Fruit fly (Drosophila melanogaster) whole organism, embryonic: Measurements from ENCODE around the gene sgll.
A peak's percentile ranks its signal among the peaks of the same experiment; 100 is the strongest.

Experiments
- Ada2b ChIP-seq: fragments of 200-800 bp; sonication (Bioruptor generic); IDR thresholded peaks from 2 replicates; pipeline ENCODE4 v1.3.6; 2022; ENCODE audit warnings: missing biosample characterization, missing genetic modification characterization
- Bteb2 ChIP-seq: fragments of 200-800 bp; sonication (Bioruptor generic); optimal IDR thresholded peaks from 2 replicates; lab custom pipeline; 2016; ENCODE audit warnings: missing biosample characterization, missing genetic modification characterization
- CG10321 ChIP-seq: fragments of 200-800 bp; sonication (Bioruptor generic); IDR thresholded peaks from 2 replicates; pipeline ENCODE4 v1.3.6; 2022; ENCODE audit warnings: missing biosample characterization, missing genetic modification characterization
- CG11247 ChIP-seq: fragments of 200-800 bp; sonication (Bioruptor generic); IDR thresholded peaks from 2 replicates; pipeline ENCODE4 v1.3.6; 2022; ENCODE audit warnings: missing biosample characterization, missing genetic modification characterization
- CG11456 ChIP-seq: fragments of 200-800 bp; sonication (Bioruptor generic); IDR thresholded peaks from 3 replicates; pipeline ENCODE4 v1.3.6; 2022; ENCODE audit warnings: missing biosample characterization, missing genetic modification characterization
- CG12744 ChIP-seq: fragments of 200-800 bp; sonication (Bioruptor generic); optimal IDR thresholded peaks from 2 replicates; lab custom pipeline; 2016; ENCODE audit warnings: missing biosample characterization, missing genetic modification characterization
- CG15479 ChIP-seq: fragments of 200-800 bp; sonication (Bioruptor generic); optimal IDR thresholded peaks from 3 replicates; lab custom pipeline; 2019; ENCODE audit warnings: missing biosample characterization, mild to moderate bottlenecking, missing genetic modification characterization, moderate library complexity
- CG15514 ChIP-seq: fragments of 200-800 bp; sonication (Bioruptor generic); optimal IDR thresholded peaks from 3 replicates; lab custom pipeline; 2017; ENCODE audit warnings: missing biosample characterization, missing genetic modification characterization, mild to moderate bottlenecking, moderate library complexity, missing genetic modification reagents
- CG1603 ChIP-seq: fragments of 200-800 bp; sonication (Bioruptor generic); optimal IDR thresholded peaks from 2 replicates; lab custom pipeline; 2019; ENCODE audit warnings: missing biosample characterization, mild to moderate bottlenecking, missing genetic modification characterization, moderate library complexity
- CG16779 ChIP-seq: fragments of 200-800 bp; sonication (Bioruptor generic); IDR thresholded peaks from 2 replicates; pipeline ENCODE4 v1.3.6; 2022; ENCODE audit warnings: missing biosample characterization, missing genetic modification characterization
- CG18011 ChIP-seq: fragments of 200-800 bp; sonication (Bioruptor generic); optimal IDR thresholded peaks from 2 replicates; lab custom pipeline; 2017; ENCODE audit warnings: missing biosample characterization, missing genetic modification characterization, mild to moderate bottlenecking, moderate library complexity, missing genotype
- CG30403 ChIP-seq: fragments of 200-800 bp; sonication (Bioruptor generic); optimal IDR thresholded peaks from 3 replicates; lab custom pipeline; 2016; ENCODE audit warnings: missing biosample characterization, missing genetic modification characterization
- CG30431 ChIP-seq: fragments of 200-800 bp; sonication (Bioruptor generic); optimal IDR thresholded peaks from 2 replicates; lab custom pipeline; 2017; ENCODE audit warnings: missing biosample characterization, missing genetic modification characterization
- CG31388 ChIP-seq: fragments of 200-800 bp; sonication (Bioruptor generic); optimal IDR thresholded peaks from 2 replicates; lab custom pipeline; 2016; ENCODE audit warnings: missing biosample characterization, missing genetic modification characterization
- CG34376 ChIP-seq: fragments of 200-800 bp; sonication (Bioruptor generic); optimal IDR thresholded peaks from 2 replicates; lab custom pipeline; 2018; ENCODE audit warnings: missing biosample characterization, mild to moderate bottlenecking, missing genetic modification characterization
- CG6765 ChIP-seq: fragments of 200-800 bp; sonication (Bioruptor generic); optimal IDR thresholded peaks from 3 replicates; lab custom pipeline; 2017; ENCODE audit warnings: missing biosample characterization, mild to moderate bottlenecking, missing genetic modification characterization
- CG7556 ChIP-seq: fragments of 200-800 bp; sonication (Bioruptor generic); optimal IDR thresholded peaks from 2 replicates; lab custom pipeline; 2017; ENCODE audit warnings: missing biosample characterization, mild to moderate bottlenecking, missing genetic modification characterization
- CG9609 ChIP-seq: fragments of 200-800 bp; sonication (Bioruptor generic); optimal IDR thresholded peaks from 3 replicates; lab custom pipeline; 2016; ENCODE audit warnings: missing biosample characterization, missing genetic modification characterization
- CG9876 ChIP-seq: fragments of 200-800 bp; sonication (Bioruptor generic); optimal IDR thresholded peaks from 2 replicates; lab custom pipeline; 2016; ENCODE audit warnings: missing biosample characterization, missing genetic modification characterization
- H15 ChIP-seq: fragments of 200-800 bp; sonication (Bioruptor generic); IDR thresholded peaks from 3 replicates; pipeline ENCODE4 v1.3.6; 2022; ENCODE audit warnings: missing biosample characterization, missing genetic modification characterization
- H2.0 ChIP-seq: fragments of 200-800 bp; sonication (Bioruptor generic); IDR thresholded peaks from 2 replicates; pipeline ENCODE4 v1.3.6; 2022; ENCODE audit warnings: missing biosample characterization, missing genetic modification characterization
- HHEX ChIP-seq: fragments of 200-800 bp; sonication (Bioruptor generic); optimal IDR thresholded peaks from 3 replicates; lab custom pipeline; 2017; ENCODE audit warnings: missing biosample characterization, mild to moderate bottlenecking, missing genetic modification characterization, missing genetic modification reagents
- HLH3B ChIP-seq: fragments of 200-800 bp; sonication (Bioruptor generic); IDR thresholded peaks from 2 replicates; pipeline ENCODE4 v1.3.6; 2022; ENCODE audit warnings: missing biosample characterization, missing genetic modification characterization
- Hand ChIP-seq: fragments of 200-800 bp; sonication (Bioruptor generic); optimal IDR thresholded peaks from 2 replicates; lab custom pipeline; 2017; ENCODE audit warnings: mild to moderate bottlenecking, missing biosample characterization, missing genetic modification reagents, missing genetic modification characterization
- NFAT ChIP-seq: fragments of 200-800 bp; sonication (Bioruptor generic); IDR thresholded peaks from 2 replicates; pipeline ENCODE4 v1.3.6; 2022; ENCODE audit warnings: missing biosample characterization, missing genetic modification characterization
- PHDP ChIP-seq: fragments of 200-800 bp; sonication (Bioruptor generic); optimal IDR thresholded peaks from 3 replicates; lab custom pipeline; 2018; ENCODE audit warnings: missing biosample characterization, mild to moderate bottlenecking, missing genetic modification characterization, moderate library complexity
- Rx ChIP-seq: fragments of 200-800 bp; sonication (Bioruptor generic); IDR thresholded peaks from 2 replicates; pipeline ENCODE4 v1.3.6; 2022; ENCODE audit warnings: missing biosample characterization, missing genetic modification characterization
- TFAM ChIP-seq: fragments of 200-800 bp; sonication (Bioruptor generic); optimal IDR thresholded peaks from 2 replicates; lab custom pipeline; 2017; ENCODE audit warnings: missing biosample characterization, missing genetic modification characterization, inconsistent platforms
- abd-A ChIP-seq: fragments of 200-800 bp; sonication (Bioruptor generic); optimal IDR thresholded peaks from 3 replicates; lab custom pipeline; 2019; ENCODE audit warnings: missing biosample characterization, mild to moderate bottlenecking, missing genetic modification characterization, moderate library complexity
- az2 ChIP-seq: fragments of 200-800 bp; sonication (Bioruptor generic); optimal IDR thresholded peaks from 3 replicates; lab custom pipeline; 2016; ENCODE audit warnings: missing biosample characterization, missing genetic modification characterization
- bab2 ChIP-seq: fragments of 200-800 bp; sonication (Bioruptor generic); optimal IDR thresholded peaks from 2 replicates; lab custom pipeline; 2016; ENCODE audit warnings: missing biosample characterization, missing genetic modification characterization
- bsh ChIP-seq, 2 experiments: fragments of 200-800 bp; sonication (Bioruptor generic); optimal IDR thresholded peaks; 2 replicates each; lab custom pipeline; 2017 to 2018; ENCODE audit warnings: mild to moderate bottlenecking in 2 of 2, missing biosample characterization in 2 of 2, missing genetic modification characterization in 2 of 2, moderate library complexity in 1 of 2
- crp ChIP-seq, 2 experiments: fragments of 200-800 bp; sonication (Bioruptor generic); optimal IDR thresholded peaks; 2 replicates in 1 of 2; 3 replicates in 1 of 2; lab custom pipeline; 2017; ENCODE audit warnings: missing biosample characterization in 2 of 2, missing genetic modification characterization in 2 of 2, mild to moderate bottlenecking in 1 of 2, moderate library complexity in 1 of 2
- dmrt11E ChIP-seq: fragments of 200-800 bp; sonication (Bioruptor generic); optimal IDR thresholded peaks from 3 replicates; lab custom pipeline; 2018; ENCODE audit warnings: missing biosample characterization, mild to moderate bottlenecking, missing genetic modification characterization, moderate library complexity
- dmrt99B ChIP-seq: fragments of 200-800 bp; sonication (Bioruptor generic); optimal IDR thresholded peaks from 2 replicates; lab custom pipeline; 2018; ENCODE audit warnings: missing biosample characterization, mild to moderate bottlenecking, missing genetic modification characterization, moderate library complexity
- eve ChIP-seq, 2 experiments: fragments of >200 bp; optimal IDR thresholded peaks; 2 replicates each; lab custom pipeline; 2017; ENCODE audit warnings: missing biosample characterization in 2 of 2, missing genetic modification characterization in 2 of 2
- gfzf ChIP-seq: fragments of 200-800 bp; sonication (Bioruptor generic); optimal IDR thresholded peaks from 2 replicates; lab custom pipeline; 2016; ENCODE audit warnings: missing biosample characterization, mild to moderate bottlenecking, missing genetic modification characterization, moderate library complexity
- ham ChIP-seq: fragments of 200-800 bp; sonication (Bioruptor generic); IDR thresholded peaks from 2 replicates; pipeline ENCODE4 v1.3.6; 2022; ENCODE audit warnings: missing biosample characterization, missing genetic modification characterization
- hbn ChIP-seq: fragments of 200-800 bp; sonication (Bioruptor generic); IDR thresholded peaks from 2 replicates; pipeline ENCODE4 v1.3.6; 2022; ENCODE audit warnings: missing biosample characterization, missing genetic modification characterization; ENCODE audit not compliant: partially characterized antibody
- lilli ChIP-seq: fragments of 200-800 bp; sonication (Bioruptor generic); optimal IDR thresholded peaks from 3 replicates; lab custom pipeline; 2016; ENCODE audit warnings: missing biosample characterization, missing genetic modification characterization
- nom ChIP-seq: fragments of 200-800 bp; sonication (Bioruptor generic); optimal IDR thresholded peaks from 2 replicates; lab custom pipeline; 2017; ENCODE audit warnings: missing biosample characterization, missing genetic modification characterization, mild to moderate bottlenecking, moderate library complexity, missing genetic modification reagents
- org-1 ChIP-seq: fragments of 200-800 bp; sonication (Bioruptor generic); optimal IDR thresholded peaks from 2 replicates; lab custom pipeline; 2017; ENCODE audit warnings: missing biosample characterization, missing genetic modification characterization
- pfk ChIP-seq: fragments of 200-800 bp; sonication (Bioruptor generic); optimal IDR thresholded peaks from 2 replicates; lab custom pipeline; 2018; ENCODE audit warnings: missing biosample characterization, mild to moderate bottlenecking, missing genetic modification characterization, moderate library complexity
- slp2 ChIP-seq: fragments of 200-800 bp; sonication (Bioruptor generic); optimal IDR thresholded peaks from 2 replicates; lab custom pipeline; 2016; ENCODE audit warnings: missing biosample characterization, missing genetic modification characterization
- tin ChIP-seq: fragments of 200-800 bp; sonication (Bioruptor generic); optimal IDR thresholded peaks from 3 replicates; lab custom pipeline; 2016; ENCODE audit warnings: missing biosample characterization, missing genetic modification characterization
- toy ChIP-seq: fragments of 200-800 bp; sonication (Bioruptor generic); IDR thresholded peaks from 2 replicates; pipeline ENCODE4 v1.3.6; 2022; ENCODE audit warnings: missing biosample characterization, missing genetic modification characterization
- ttk ChIP-seq: fragments of 200-800 bp; sonication (Bioruptor generic); IDR thresholded peaks from 2 replicates; pipeline ENCODE4 v2.1.2; 2022; ENCODE audit warnings: missing biosample characterization, missing genetic modification characterization
- zf30C ChIP-seq: fragments of 200-800 bp; sonication (Bioruptor generic); optimal IDR thresholded peaks from 3 replicates; lab custom pipeline; 2018; ENCODE audit warnings: missing biosample characterization, mild to moderate bottlenecking, missing genetic modification characterization

sgll gene

DNA sequence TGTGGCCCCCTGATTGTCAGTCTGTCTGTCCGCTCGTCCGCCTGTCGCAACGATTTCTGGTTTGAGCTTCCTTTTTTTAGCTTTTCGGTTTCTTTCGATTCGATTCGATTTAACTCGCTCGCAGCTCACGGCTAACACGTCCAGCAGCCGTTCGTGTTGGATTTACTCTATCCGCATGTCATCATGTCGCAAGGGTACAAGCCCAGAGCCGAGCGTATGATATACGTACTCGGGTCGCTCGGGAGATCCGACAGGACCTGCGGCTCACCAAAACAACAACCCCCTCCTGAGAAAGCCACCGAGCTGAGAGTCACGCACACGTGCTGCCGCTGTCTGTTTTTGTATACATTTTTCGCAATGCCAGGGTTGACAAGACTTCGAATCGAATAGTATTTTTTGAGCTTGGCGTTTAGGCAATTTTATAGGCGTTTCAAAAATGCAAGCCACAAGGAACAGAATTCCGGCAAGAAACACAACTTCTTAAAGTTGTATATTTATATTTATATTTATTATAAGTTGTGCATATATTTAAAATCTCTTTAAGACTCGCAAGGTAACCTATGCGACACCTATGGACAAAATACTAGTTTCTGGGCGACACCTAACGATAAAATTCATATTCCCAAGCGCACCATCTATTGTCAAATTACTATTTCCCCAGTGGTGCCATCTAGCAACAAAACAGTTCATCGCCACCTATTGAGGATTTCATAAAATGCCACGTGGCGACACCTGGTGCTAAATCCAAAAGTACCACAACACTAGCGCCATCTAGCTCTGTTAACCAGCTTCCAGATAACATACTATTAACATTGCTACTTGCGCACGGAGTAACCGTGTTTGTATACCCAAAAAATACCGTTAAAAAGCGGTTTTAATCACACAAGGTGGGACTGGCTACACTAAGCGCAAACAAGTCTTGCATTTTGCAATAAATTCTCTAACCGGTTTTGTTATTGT, at the start of gene sgll, which contains the start of gene CG2993 (continued):
- TF ChIP-seq CG11247 (GFP tag; lab: Robert Waterston, UW) (peak; percentile 98), CG15479 (GFP tag; lab: Kevin White, UChicago) (no peak), dmrt11E (tag; lab: Kevin White, UChicago) (peak; percentile 87), HHEX (peak; percentile 79), Hand (no peak), pfk (GFP tag; lab: Kevin White, UChicago) (peak; percentile 52), tin (GFP tag; lab: Kevin White, UChicago) (peak; percentile 97), CG10321 (peak; percentile 52; the same call in 1 of the 2 replicates), ham (GFP tag; lab: Robert Waterston, UW) (peak; percentile 60; the same call in 1 of the 2 replicates), CG9609 (GFP tag; lab: Kevin White, UChicago) (peak; percentile 93), CG15514 (GFP tag; lab: Kevin White, UChicago) (peak; percentile 76), CG18011 (GFP tag; lab: Kevin White, UChicago) (no peak), crp (GFP tag; optimal IDR thresholded peaks at IDR 0.05; lab: Kevin White, UChicago) (peak in 1 of 2 experiments; percentile 41), Rx (GFP tag; lab: Robert Waterston, UW) (peak; percentile 93), CG31388 (GFP tag; lab: Kevin White, UChicago) (peak; percentile 92), zf30C (peak; percentile 75), az2 (GFP tag; lab: Kevin White, UChicago) (peak; percentile 97), CG12744 (peak; percentile 88), CG6765 (peak; percentile 30), dmrt99B (tag; lab: Kevin White, UChicago) (peak; percentile 79), NFAT (GFP tag; lab: Robert Waterston, UW) (peak; percentile 99), bab2 (peak; percentile 97), CG11456 (GFP tag; lab: Robert Waterston, UW) (peak; percentile 100), Ada2b (peak; percentile 75), H2.0 (GFP tag; lab: Robert Waterston, UW) (peak; percentile 92), bsh (GFP tag; optimal IDR thresholded peaks at IDR 0.05; lab: Kevin White, UChicago) (peak in 1 of 2 experiments; percentile 87), CG16779 (GFP tag; lab: Robert Waterston, UW) (peak; percentile 90), lilli (peak; percentile 93), H15 (GFP tag; lab: Robert Waterston, UW) (peak; percentile 94), CG9876 (GFP tag; lab: Kevin White, UChicago) (peak; percentile 97), org-1 (GFP tag; lab: Kevin White, UChicago) (peak; percentile 83), abd-A (no peak), eve (GFP tag; optimal IDR thresholded peaks at IDR 0.05; lab: Kevin White, UChicago) (no peak), hbn (GFP tag; lab: Robert Waterston, UW) (no peak; the same call in 1 of the 2 replicates), TFAM (GFP tag; lab: Kevin White, UChicago) (peak; percentile 67), Bteb2 (peak; percentile 69), nom (GFP tag; lab: Kevin White, UChicago) (no peak), PHDP (tag; lab: Kevin White, UChicago) (peak; percentile 81), CG1603 (tag; lab: Kevin White, UChicago) (peak; percentile 95), CG30431 (peak; percentile 91), toy (GFP tag; lab: Robert Waterston, UW) (peak; percentile 39; the same call in 1 of the 2 replicates), CG30403 (GFP tag; lab: Kevin White, UChicago) (peak; percentile 96), slp2 (GFP tag; lab: Kevin White, UChicago) (peak; percentile 91), ttk (GFP tag; lab: Robert Waterston, UW) (peak; percentile 89), CG34376 (GFP tag; lab: Kevin White, UChicago) (peak; percentile 1), CG7556 (peak; percentile 64), HLH3B (peak; percentile 90), gfzf (GFP tag; lab: Kevin White, UChicago) (peak; percentile 89)
